Worm (Caenorhabditis elegans) whole organism, L4/young adult: ENCODE data around the gene ttr-20.

Experiments used
- W03F9.2 ChIP-seq: fragments of 150-350 bp; optimal IDR thresholded peaks from 2 replicates; lab custom pipeline; 2014; ENCODE audit warnings: missing biosample characterization, missing genetic modification characterization
- dao-5 ChIP-seq: sonication (generic microtip); optimal IDR thresholded peaks from 2 replicates; lab custom pipeline; 2016; ENCODE audit warnings: missing genotype, missing genetic modification characterization, moderate library complexity, missing compliant biosample characterization
- him-1 ChIP-seq: sonication (generic microtip); optimal IDR thresholded peaks from 2 replicates; lab custom pipeline; 2016; ENCODE audit warnings: missing genotype, missing genetic modification reagents, missing genetic modification characterization, missing compliant biosample characterization

Gene ttr-20

ce11 chrIV:4270925-4271324 lies 24.3 kb downstream of the ttr-20 start, which contains the start of gene F36A4.2:
Gene F36A4.2 (plus strand): TSS chrIV:4271225.
- TF ChIP-seq W03F9.2 (tag; lab: Kevin White, UChicago) (no peak), him-1 (tag; lab: Kevin White, UChicago) (no peak), dao-5 (tag; lab: Kevin White, UChicago) (no peak)

- TF ChIP-seq him-1 (tag; lab: Kevin White, UChicago) = no peak
- no peak for TF ChIP-seq W03F9.2 (tag; lab: Kevin White, UChicago)
- no peak for TF ChIP-seq dao-5 (tag; lab: Kevin White, UChicago)
Observed at ce11 chrIV:4272167-4272566, 25.6 kb downstream of the ttr-20 start, which contains the start of gene F36A4.1. Gene F36A4.1 (plus strand): TSS chrIV:4272467.

- no peak for TF ChIP-seq dao-5 (tag; lab: Kevin White, UChicago)
- TF ChIP-seq W03F9.2 (tag; lab: Kevin White, UChicago) = no peak
- no peak for TF ChIP-seq him-1 (tag; lab: Kevin White, UChicago)
Observed at ce11 chrIV:4277694-4278093, 31.1 kb downstream of the ttr-20 start, which contains the start of gene nhr-78. Gene nhr-78 (minus strand): TSS chrIV:4277875.

- TF ChIP-seq him-1 (tag; lab: Kevin White, UChicago) (no peak), dao-5 (tag; lab: Kevin White, UChicago) (no peak), W03F9.2 (tag; lab: Kevin White, UChicago) (no peak)
Observed at ce11 chrIV:4284020-4284419, 37.4 kb downstream of the ttr-20 start, which contains the start of gene F15E6.6. Gene F15E6.6 (minus strand): TSS chrIV:4284120.

- TF ChIP-seq dao-5 (tag; lab: Kevin White, UChicago) (no peak), W03F9.2 (tag; lab: Kevin White, UChicago) (no peak), him-1 (tag; lab: Kevin White, UChicago) (no peak)
Observed at ce11 chrIV:4284989-4285388, 38.4 kb downstream of the ttr-20 start.

- TF ChIP-seq dao-5 (tag; lab: Kevin White, UChicago) = no peak
- TF ChIP-seq him-1 (tag; lab: Kevin White, UChicago) = no peak
- no peak for TF ChIP-seq W03F9.2 (tag; lab: Kevin White, UChicago)
Observed at ce11 chrIV:4288332-4288731, 41.7 kb downstream of the ttr-20 start, which contains the start of gene srv-4. Gene srv-4 (minus strand): TSS chrIV:4288432.

ce11 chrIV:4289267-4289666 lies 42.7 kb downstream of the ttr-20 start, which contains the start of gene F15E6.5:
Gene F15E6.5 (plus strand): TSS chrIV:4289567.
- no peak for TF ChIP-seq W03F9.2 (tag; lab: Kevin White, UChicago)
- TF ChIP-seq him-1 (tag; lab: Kevin White, UChicago) = no peak
- TF ChIP-seq dao-5 (tag; lab: Kevin White, UChicago) = no peak

- TF ChIP-seq him-1 (tag; lab: Kevin White, UChicago) (no peak), W03F9.2 (tag; lab: Kevin White, UChicago) (no peak), dao-5 (tag; lab: Kevin White, UChicago) (no peak)
Observed at ce11 chrIV:4290472-4290871, 43.9 kb downstream of the ttr-20 start, which contains the start of gene dct-7. Gene dct-7 (minus strand): TSS chrIV:4290572.

- TF ChIP-seq W03F9.2 (tag; lab: Kevin White, UChicago) (no peak), him-1 (tag; lab: Kevin White, UChicago) (no peak), dao-5 (tag; lab: Kevin White, UChicago) (no peak)
Observed at ce11 chrIV:4291174-4291573, 44.6 kb downstream of the ttr-20 start, which contains the start of gene F15E6.4. Gene F15E6.4 (plus strand): TSS chrIV:4291474.

ce11 chrIV:4292569-4292968 lies 46.0 kb downstream of the ttr-20 start, which contains the start of gene F15E6.10:
Gene F15E6.10 (plus strand): TSS chrIV:4292869.
- no peak for TF ChIP-seq him-1 (tag; lab: Kevin White, UChicago)
- no peak for TF ChIP-seq dao-5 (tag; lab: Kevin White, UChicago)
- TF ChIP-seq W03F9.2 (tag; lab: Kevin White, UChicago) = no peak

- TF ChIP-seq W03F9.2 (tag; lab: Kevin White, UChicago) (no peak), dao-5 (tag; lab: Kevin White, UChicago) (no peak), him-1 (tag; lab: Kevin White, UChicago) (no peak)
Observed at ce11 chrIV:4294552-4294951, 48.0 kb downstream of the ttr-20 start, which contains the start of gene F15E6.3. Gene F15E6.3 (plus strand): TSS chrIV:4294895.
